Fruit fly (Drosophila melanogaster) whole organism, embryonic: ENCODE data around the gene CG13658.

Experiments
- ATbp ChIP-seq: fragments of 200-800 bp; sonication (Bioruptor generic); optimal IDR thresholded peaks from 2 replicates; lab custom pipeline; 2017; ENCODE audit warnings: missing biosample characterization, mild to moderate bottlenecking, missing genetic modification characterization, missing genetic modification reagents
- Atf3 ChIP-seq: fragments of 200-800 bp; sonication (Bioruptor generic); optimal IDR thresholded peaks from 3 replicates; lab custom pipeline; 2016; ENCODE audit warnings: missing biosample characterization, missing genetic modification characterization
- Atf6 ChIP-seq: fragments of 200-800 bp; sonication (Bioruptor generic); IDR thresholded peaks from 2 replicates; pipeline ENCODE4 v1.3.6; 2022; ENCODE audit warnings: missing biosample characterization, missing genetic modification characterization
- C15 ChIP-seq: fragments of 200-800 bp; sonication (Bioruptor generic); IDR thresholded peaks from 3 replicates; pipeline ENCODE4 v1.3.6; 2022; ENCODE audit warnings: missing biosample characterization, missing genetic modification characterization
- CG10274 ChIP-seq: fragments of 200-800 bp; sonication (Bioruptor generic); optimal IDR thresholded peaks from 3 replicates; lab custom pipeline; 2017; ENCODE audit warnings: missing biosample characterization, mild to moderate bottlenecking, missing genetic modification characterization
- CG10979 ChIP-seq: fragments of 200-800 bp; sonication (Bioruptor generic); optimal IDR thresholded peaks from 2 replicates; lab custom pipeline; 2018; ENCODE audit warnings: missing biosample characterization, mild to moderate bottlenecking, missing genetic modification characterization, moderate library complexity
- CG11247 ChIP-seq: fragments of 200-800 bp; sonication (Bioruptor generic); IDR thresholded peaks from 2 replicates; pipeline ENCODE4 v1.3.6; 2022; ENCODE audit warnings: missing biosample characterization, missing genetic modification characterization
- CG11456 ChIP-seq: fragments of 200-800 bp; sonication (Bioruptor generic); IDR thresholded peaks from 3 replicates; pipeline ENCODE4 v1.3.6; 2022; ENCODE audit warnings: missing biosample characterization, missing genetic modification characterization
- CG11723 ChIP-seq: fragments of 200-800 bp; sonication (Bioruptor generic); optimal IDR thresholded peaks from 2 replicates; lab custom pipeline; 2017; ENCODE audit warnings: missing biosample characterization, mild to moderate bottlenecking, missing genetic modification characterization
- CG12155 ChIP-seq: fragments of 200-800 bp; sonication (Bioruptor generic); optimal IDR thresholded peaks from 3 replicates; lab custom pipeline; 2016; ENCODE audit warnings: missing biosample characterization, missing genetic modification characterization
- CG13123 ChIP-seq: fragments of 200-800 bp; sonication (Bioruptor generic); optimal IDR thresholded peaks from 2 replicates; lab custom pipeline; 2016; ENCODE audit warnings: missing biosample characterization, missing genetic modification characterization
- CG13775 ChIP-seq: fragments of 200-800 bp; sonication (Bioruptor generic); optimal IDR thresholded peaks from 3 replicates; lab custom pipeline; 2017; ENCODE audit warnings: missing biosample characterization, mild to moderate bottlenecking, missing genetic modification characterization
- CG14014 ChIP-seq: fragments of 200-800 bp; sonication (Bioruptor generic); IDR thresholded peaks from 2 replicates; pipeline ENCODE4 v1.3.6; 2022; ENCODE audit warnings: missing biosample characterization, missing genetic modification characterization
- CG14667 ChIP-seq: fragments of 200-800 bp; sonication (Bioruptor generic); IDR thresholded peaks from 2 replicates; pipeline ENCODE4 v1.3.6; 2022; ENCODE audit warnings: missing biosample characterization, missing genetic modification characterization
- CG15514 ChIP-seq: fragments of 200-800 bp; sonication (Bioruptor generic); optimal IDR thresholded peaks from 3 replicates; lab custom pipeline; 2017; ENCODE audit warnings: missing biosample characterization, missing genetic modification characterization, mild to moderate bottlenecking, moderate library complexity, missing genetic modification reagents
- CG15696 ChIP-seq: fragments of 200-800 bp; sonication (Bioruptor generic); optimal IDR thresholded peaks from 2 replicates; lab custom pipeline; 2019; ENCODE audit warnings: missing biosample characterization, mild to moderate bottlenecking, missing genetic modification characterization, moderate library complexity
- CG16815 ChIP-seq: fragments of 200-800 bp; sonication (Bioruptor generic); optimal IDR thresholded peaks from 3 replicates; lab custom pipeline; 2017; ENCODE audit warnings: missing biosample characterization, mild to moderate bottlenecking, missing genetic modification characterization
- CG17568 ChIP-seq: fragments of 200-800 bp; sonication (Bioruptor generic); optimal IDR thresholded peaks from 2 replicates; lab custom pipeline; 2018; ENCODE audit warnings: missing biosample characterization, mild to moderate bottlenecking, missing genetic modification characterization, moderate library complexity
- CG18764 ChIP-seq: fragments of 200-800 bp; sonication (Bioruptor generic); optimal IDR thresholded peaks from 3 replicates; lab custom pipeline; 2016; ENCODE audit warnings: missing biosample characterization, missing genetic modification characterization
- CG30020 ChIP-seq: fragments of 200-800 bp; optimal IDR thresholded peaks from 2 replicates; lab custom pipeline; 2019; ENCODE audit warnings: missing biosample characterization, mild to moderate bottlenecking, missing genetic modification characterization, moderate library complexity
- CG4404 ChIP-seq: fragments of 200-800 bp; sonication (Bioruptor generic); IDR thresholded peaks from 2 replicates; pipeline ENCODE4 v1.3.6; 2022; ENCODE audit warnings: missing biosample characterization, missing genetic modification characterization
- CG7357 ChIP-seq: fragments of 200-800 bp; sonication (Bioruptor generic); IDR thresholded peaks from 3 replicates; pipeline ENCODE4 v1.3.6; 2022; ENCODE audit warnings: missing biosample characterization, missing genetic modification characterization
- CG9932 ChIP-seq: fragments of 200-800 bp; sonication (Bioruptor generic); IDR thresholded peaks from 2 replicates; pipeline ENCODE4 v1.3.6; 2022; ENCODE audit warnings: missing biosample characterization, missing genetic modification characterization
- CTCF ChIP-seq: fragments of 200-800 bp; sonication (Bioruptor generic); optimal IDR thresholded peaks from 2 replicates; lab custom pipeline; 2017; ENCODE audit warnings: missing biosample characterization, mild to moderate bottlenecking, missing genetic modification characterization, moderate library complexity
- Dip3 ChIP-seq: fragments of 200-800 bp; sonication (Bioruptor generic); optimal IDR thresholded peaks from 3 replicates; lab custom pipeline; 2016; ENCODE audit warnings: missing biosample characterization, missing genetic modification characterization
- Eip74EF ChIP-seq, 2 experiments: fragments of 200-800 bp in 1 of 2; fragments of >200 bp in 1 of 2; sonication (Bioruptor generic) in 1 of 2; optimal IDR thresholded peaks; 2 replicates each; lab custom pipeline; 2017 to 2019; ENCODE audit warnings: missing biosample characterization in 2 of 2, missing genetic modification characterization in 2 of 2, mild to moderate bottlenecking in 1 of 2, moderate library complexity in 1 of 2
- Gsc ChIP-seq: fragments of 200-800 bp; sonication (Bioruptor generic); IDR thresholded peaks from 2 replicates; pipeline ENCODE4 v1.3.6; 2022; ENCODE audit warnings: missing biosample characterization, missing genetic modification characterization
- HLH54F ChIP-seq: fragments of 200-800 bp; sonication (Bioruptor generic); optimal IDR thresholded peaks from 3 replicates; lab custom pipeline; 2016; ENCODE audit warnings: missing biosample characterization, missing genetic modification characterization
- Hr78 ChIP-seq, 2 experiments: fragments of 200-800 bp in 1 of 2; fragments of >200 bp in 1 of 2; sonication (Bioruptor generic) in 1 of 2; optimal IDR thresholded peaks; 2 replicates each; lab custom pipeline; 2017 to 2019; ENCODE audit warnings: missing biosample characterization in 2 of 2, missing genetic modification characterization in 2 of 2, mild to moderate bottlenecking in 1 of 2, moderate library complexity in 1 of 2
- Opbp ChIP-seq: fragments of 200-800 bp; sonication (Bioruptor generic); IDR thresholded peaks from 3 replicates; pipeline ENCODE4 v1.3.6; 2022; ENCODE audit warnings: missing biosample characterization, missing genetic modification characterization; ENCODE audit not compliant: partially characterized antibody
- abd-A ChIP-seq: fragments of 200-800 bp; sonication (Bioruptor generic); optimal IDR thresholded peaks from 3 replicates; lab custom pipeline; 2019; ENCODE audit warnings: missing biosample characterization, mild to moderate bottlenecking, missing genetic modification characterization, moderate library complexity
- crc ChIP-seq: fragments of 200-800 bp; sonication (Bioruptor generic); optimal IDR thresholded peaks from 2 replicates; lab custom pipeline; 2016; ENCODE audit warnings: missing biosample characterization, missing genetic modification characterization
- crp ChIP-seq, 2 experiments: fragments of 200-800 bp; sonication (Bioruptor generic); optimal IDR thresholded peaks; 2 replicates in 1 of 2; 3 replicates in 1 of 2; lab custom pipeline; 2017; ENCODE audit warnings: missing biosample characterization in 2 of 2, missing genetic modification characterization in 2 of 2, mild to moderate bottlenecking in 1 of 2, moderate library complexity in 1 of 2
- gcm2 ChIP-seq: fragments of 200-800 bp; sonication (Bioruptor generic); optimal IDR thresholded peaks from 2 replicates; lab custom pipeline; 2016; ENCODE audit warnings: missing biosample characterization, missing genetic modification characterization
- gfzf ChIP-seq: fragments of 200-800 bp; sonication (Bioruptor generic); optimal IDR thresholded peaks from 2 replicates; lab custom pipeline; 2016; ENCODE audit warnings: missing biosample characterization, mild to moderate bottlenecking, missing genetic modification characterization, moderate library complexity
- nerfin-2 ChIP-seq: fragments of 200-800 bp; sonication (Bioruptor generic); IDR thresholded peaks from 2 replicates; pipeline ENCODE4 v1.3.6; 2022; ENCODE audit warnings: missing biosample characterization, missing genetic modification characterization; ENCODE audit not compliant: partially characterized antibody
- p53 ChIP-seq: fragments of 200-800 bp; sonication (Bioruptor generic); optimal IDR thresholded peaks from 2 replicates; lab custom pipeline; 2016; ENCODE audit warnings: missing biosample characterization, missing genetic modification characterization
- pita ChIP-seq: fragments of 200-800 bp; sonication (Bioruptor generic); optimal IDR thresholded peaks from 2 replicates; lab custom pipeline; 2017; ENCODE audit warnings: missing biosample characterization, mild to moderate bottlenecking, missing genetic modification characterization
- prd ChIP-seq, 3 experiments: fragments of >200 bp in 2 of 3; fragments of 200-800 bp in 1 of 3; sonication (Bioruptor generic) in 1 of 3; optimal IDR thresholded peaks in 2 of 3; IDR thresholded peaks in 1 of 3; 2 replicates in 2 of 3; 3 replicates in 1 of 3; pipeline versions ENCODE4 v1.3.6 to Lab custom; 2017 to 2022; ENCODE audit warnings: missing biosample characterization in 1 of 3, missing genetic modification characterization in 1 of 3
- rib ChIP-seq: fragments of 200-800 bp; sonication (Bioruptor generic); IDR thresholded peaks from 2 replicates; pipeline ENCODE4 v1.3.6; 2022; ENCODE audit warnings: missing biosample characterization, missing genetic modification characterization
- sens ChIP-seq: fragments of 200-800 bp; sonication (Bioruptor generic); peaks from one replicate; lab custom pipeline; 2016; ENCODE audit warnings: missing biosample characterization, missing genetic modification characterization
- stc ChIP-seq: fragments of 200-800 bp; sonication (Bioruptor generic); IDR thresholded peaks from 2 replicates; pipeline ENCODE4 v1.3.6; 2022; ENCODE audit warnings: missing biosample characterization, missing genetic modification characterization
- tin ChIP-seq: fragments of 200-800 bp; sonication (Bioruptor generic); optimal IDR thresholded peaks from 3 replicates; lab custom pipeline; 2016; ENCODE audit warnings: missing biosample characterization, missing genetic modification characterization
- trem ChIP-seq: fragments of 200-800 bp; optimal IDR thresholded peaks from 3 replicates; lab custom pipeline; 2019; ENCODE audit warnings: missing biosample characterization, mild to moderate bottlenecking, missing genetic modification characterization, moderate library complexity
- ttk ChIP-seq: fragments of 200-800 bp; sonication (Bioruptor generic); IDR thresholded peaks from 2 replicates; pipeline ENCODE4 v2.1.2; 2022; ENCODE audit warnings: missing biosample characterization, missing genetic modification characterization
- unc-4 ChIP-seq: fragments of 200-800 bp; sonication (Bioruptor generic); IDR thresholded peaks from 2 replicates; pipeline ENCODE4 v1.3.6; 2022; ENCODE audit warnings: missing biosample characterization, missing genetic modification characterization; ENCODE audit not compliant: partially characterized antibody
- wek ChIP-seq: fragments of 200-800 bp; sonication (Bioruptor generic); optimal IDR thresholded peaks from 3 replicates; lab custom pipeline; 2018; ENCODE audit warnings: missing biosample characterization, mild to moderate bottlenecking, missing genetic modification characterization, moderate library complexity
- z ChIP-seq: fragments of 200-800 bp; sonication (Bioruptor generic); IDR thresholded peaks from 3 replicates; pipeline ENCODE4 v1.3.6; 2022; ENCODE audit warnings: missing biosample characterization, missing genetic modification characterization
- zfh2 ChIP-seq: fragments of 200-800 bp; sonication (Bioruptor generic); optimal IDR thresholded peaks from 2 replicates; lab custom pipeline; 2016; ENCODE audit warnings: missing biosample characterization, missing genetic modification characterization

Gene CG13658

dm6 chr3R:25262322-25262761 lies 24.9 kb upstream of the CG13658 start, which contains the start of the genes Kdsr and CG11858 (continued):
- TF ChIP-seq prd (optimal IDR thresholded peaks at IDR 0.05; lab: Kevin White, UChicago) (no peak), prd (GFP tag; IDR thresholded peaks at IDR 0.05; lab: Robert Waterston, UW) (peak; percentile 85), CG30020 (peak; percentile 46), Eip74EF (GFP tag; optimal IDR thresholded peaks at IDR 0.05; lab: Kevin White, UChicago) (no peak), CG12155 (peak; percentile 54), zfh2 (GFP tag; lab: Kevin White, UChicago) (peak; percentile 71), abd-A (no peak), ttk (GFP tag; lab: Robert Waterston, UW) (peak; percentile 43; the same call in 1 of the 2 replicates), wek (GFP tag; lab: Kevin White, UChicago) (peak; percentile 25), rib (GFP tag; lab: Robert Waterston, UW) (peak; percentile 38; the same call in 1 of the 2 replicates), Atf3 (GFP tag; lab: Kevin White, UChicago) (peak; percentile 53), gcm2 (peak; percentile 28), CG4404 (GFP tag; lab: Robert Waterston, UW) (peak; percentile 47; the same call in 1 of the 2 replicates), CG10274 (no peak), CG14014 (GFP tag; lab: Robert Waterston, UW) (peak; percentile 77), CG14667 (GFP tag; lab: Robert Waterston, UW) (peak; percentile 50; the same call in 1 of the 2 replicates), CG11247 (GFP tag; lab: Robert Waterston, UW) (0 out of 2 replicates have a peak, but pooled peaks have one; percentile 18), CG18764 (GFP tag; lab: Kevin White, UChicago) (peak; percentile 27), Gsc (no peak), trem (tag; lab: Kevin White, UChicago) (peak; percentile 38), sens (GFP tag; lab: Kevin White, UChicago) (peak; percentile 91), CG16815 (GFP tag; lab: Kevin White, UChicago) (peak; percentile 13), CG10979 (tag; lab: Kevin White, UChicago) (peak; percentile 53), CTCF (no peak), HLH54F (peak; percentile 43), z (0 out of 3 replicates have a peak, but pooled peaks have one; percentile 29), crc (GFP tag; lab: Kevin White, UChicago) (no peak), CG13775 (GFP tag; lab: Kevin White, UChicago) (peak; percentile 73), CG15696 (tag; lab: Kevin White, UChicago) (peak; percentile 42)

- TF ChIP-seq crc (GFP tag; lab: Kevin White, UChicago) = no peak
- no peak for TF ChIP-seq Dip3 (GFP tag; lab: Kevin White, UChicago)
- TF ChIP-seq CG15514 = peak; percentile 83
- TF ChIP-seq CG7357 (GFP tag; lab: Robert Waterston, UW) = peak; percentile 99
- no peak for TF ChIP-seq stc (GFP tag; lab: Robert Waterston, UW)
- no peak for TF ChIP-seq z
- no peak for TF ChIP-seq CG13123 (GFP tag; lab: Kevin White, UChicago)
- TF ChIP-seq crp (GFP tag; optimal IDR thresholded peaks at IDR 0.05; lab: Kevin White, UChicago) = peak in 1 of 2 experiments; percentile 63
- no peak for TF ChIP-seq ATbp (GFP tag; lab: Kevin White, UChicago)
- peak; percentile 75; the same call in 1 of the 2 replicates for TF ChIP-seq nerfin-2
- no peak for TF ChIP-seq CG11456 (GFP tag; lab: Robert Waterston, UW)
- no peak for TF ChIP-seq CG15696 (tag; lab: Kevin White, UChicago)
- TF ChIP-seq Eip74EF (GFP tag; optimal IDR thresholded peaks at IDR 0.05; lab: Kevin White, UChicago) = peak in 1 of 2 experiments; percentile 59
- TF ChIP-seq CG11723 (GFP tag; lab: Kevin White, UChicago) = no peak
- no peak for TF ChIP-seq tin (GFP tag; lab: Kevin White, UChicago)
- TF ChIP-seq unc-4 = peak; percentile 97
- TF ChIP-seq pita (GFP tag; lab: Kevin White, UChicago) = no peak
- no peak for TF ChIP-seq C15 (GFP tag; lab: Robert Waterston, UW)
- TF ChIP-seq Opbp (GFP tag; lab: Robert Waterston, UW) = peak; percentile 97
- TF ChIP-seq CG17568 (GFP tag; lab: Kevin White, UChicago) = no peak
- peak; percentile 91 for TF ChIP-seq gfzf
- peak; percentile 32 for TF ChIP-seq p53 (GFP tag; lab: Kevin White, UChicago)
- TF ChIP-seq CG9932 (GFP tag; lab: Robert Waterston, UW) = peak; percentile 49; the same call in 1 of the 2 replicates
- no peak for TF ChIP-seq Atf6 (GFP tag; lab: Robert Waterston, UW)
- peak in 1 of 2 experiments; percentile 41 for TF ChIP-seq Hr78 (GFP tag; optimal IDR thresholded peaks at IDR 0.05; lab: Kevin White, UChicago)
These were observed 21.6 kb upstream of the CG13658 start, which contains the start of the genes GlnRS and RIOK2 for dm6 chr3R:25265589-25266201. GlnRS (minus strand) TSS chr3R:25265721. RIOK2 (plus strand) TSS chr3R:25265844.
